Worm (Caenorhabditis elegans) whole organism, L1 larva: Measurements from ENCODE around the gene ZK688.12.

Source experiments
- ceh-82 ChIP-seq, 3 experiments: fragments of 150-350 bp in 1 of 3; sonication (generic microtip) in 2 of 3; optimal IDR thresholded peaks; 2 replicates each; lab custom pipeline; 2014 to 2017; ENCODE audit warnings: missing biosample characterization in 3 of 3, missing genetic modification characterization in 3 of 3
- fkh-10 ChIP-seq: sonication (generic microtip); optimal IDR thresholded peaks from 2 replicates; lab custom pipeline; 2017; ENCODE audit warnings: missing biosample characterization, missing genetic modification reagents, missing genetic modification characterization
- jun-1 ChIP-seq: fragments of 150-350 bp; optimal IDR thresholded peaks from 2 replicates; lab custom pipeline; 2014; ENCODE audit warnings: missing biosample characterization, missing genetic modification reagents, missing genetic modification characterization

DNA sequence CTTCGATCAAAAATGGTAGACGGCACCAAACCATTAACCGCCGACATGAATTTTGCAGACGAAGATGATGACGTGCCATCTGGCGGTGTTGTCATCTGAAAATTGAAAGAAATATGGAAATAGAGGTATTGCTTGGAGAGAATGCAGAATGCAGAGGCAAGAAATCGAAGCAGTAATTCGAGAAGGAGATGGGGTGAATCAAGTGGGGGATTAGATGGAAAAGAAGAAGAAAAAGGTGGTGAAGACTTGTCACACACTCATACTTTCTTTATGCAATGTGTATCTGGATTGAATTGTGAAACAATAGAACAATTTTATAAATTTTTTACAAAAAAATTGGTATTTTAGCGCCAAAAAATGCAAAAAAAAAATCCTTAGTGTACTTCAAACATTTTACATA lies 11.4 kb upstream of the ZK688.12 start, which contains the start of gene tag-250:
- TF ChIP-seq fkh-10 (GFP tag; lab: Kevin White, UChicago) (no peak), ceh-82 (tag; optimal IDR thresholded peaks at IDR 0.05; lab: Kevin White, UChicago) (no peak), jun-1 (no peak)
